Worm (Caenorhabditis elegans) whole organism, young adult: Measurements from ENCODE around the gene gab-1.

Experiments
- Y53G8AR.9 ChIP-seq: fragments of 200-800 bp; sonication (Bioruptor generic); conservative IDR thresholded peaks from 2 replicates; pipeline ENCODE4 v1.3.6; 2022; ENCODE audit warnings: missing genetic modification reagents, missing genetic modification characterization, missing compliant biosample characterization
- ama-1 ChIP-seq, 3 experiments: fragments of 150-350 bp in 1 of 3; sonication (generic microtip) in 2 of 3; optimal IDR thresholded peaks; 2 replicates each; lab custom pipeline; 2014 to 2018; ENCODE audit warnings: missing biosample characterization in 2 of 3, missing genetic modification characterization in 2 of 3, missing genetic modification reagents in 2 of 3
- athp-1 ChIP-seq: sonication (generic microtip); optimal IDR thresholded peaks from 2 replicates; lab custom pipeline; 2017; ENCODE audit warnings: mild to moderate bottlenecking, missing genetic modification characterization, missing compliant biosample characterization
- him-1 ChIP-seq: sonication (generic microtip); optimal IDR thresholded peaks from 2 replicates; lab custom pipeline; 2016; ENCODE audit warnings: missing genotype, missing genetic modification reagents, missing genetic modification characterization, missing compliant biosample characterization
- lin-35 ChIP-seq, 3 experiments: fragments of 150-350 bp in 2 of 3; sonication (generic microtip) in 1 of 3; optimal IDR thresholded peaks; 2 replicates each; lab custom pipeline; 2014 to 2018; ENCODE audit warnings: missing biosample characterization in 3 of 3, missing genetic modification characterization in 3 of 3, missing genetic modification reagents in 3 of 3
- lin-40 ChIP-seq: sonication (generic microtip); optimal IDR thresholded peaks from 2 replicates; lab custom pipeline; 2016; ENCODE audit warnings: missing genetic modification characterization, mild to moderate bottlenecking, missing compliant biosample characterization, missing genotype, missing genetic modification reagents
- mcd-1 ChIP-seq: fragments of 200-800 bp; sonication (Bioruptor generic); IDR thresholded peaks from 2 replicates; pipeline ENCODE4 v1.3.6; 2022; ENCODE audit warnings: missing genetic modification reagents, missing genetic modification characterization, missing compliant biosample characterization
- nfya-1 ChIP-seq: sonication (generic microtip); optimal IDR thresholded peaks from 2 replicates; lab custom pipeline; 2017; ENCODE audit warnings: antibody characterized with exemption, missing compliant biosample characterization, missing genetic modification characterization, borderline replicate concordance; ENCODE audit not compliant: insufficient read depth
- snpc-1.3 ChIP-seq: sonication (generic microtip); optimal IDR thresholded peaks from 2 replicates; lab custom pipeline; 2017; ENCODE audit warnings: missing genetic modification characterization, mild to moderate bottlenecking, missing compliant biosample characterization, antibody characterized with exemption, moderate library complexity, missing genotype, missing genetic modification reagents; ENCODE audit not compliant: insufficient read depth
- snpc-4 ChIP-seq, 5 experiments: fragments of 150-350 bp in 1 of 5; sonication (generic microtip) in 4 of 5; optimal IDR thresholded peaks; 2 replicates each; lab custom pipeline; 2014 to 2018; ENCODE audit warnings: missing genetic modification characterization in 5 of 5, missing biosample characterization in 3 of 5, antibody characterized with exemption in 2 of 5, mild to moderate bottlenecking in 2 of 5, missing compliant biosample characterization in 2 of 5, missing genotype in 2 of 5, moderate library complexity in 2 of 5, missing genetic modification reagents in 1 of 5
- ztf-26 ChIP-seq: sonication (generic microtip); optimal IDR thresholded peaks from 2 replicates; lab custom pipeline; 2017; ENCODE audit warnings: missing genetic modification characterization, missing compliant biosample characterization

- TF ChIP-seq ama-1 (optimal IDR thresholded peaks at IDR 0.05; lab: Kevin White, UChicago) (no peak), ama-1 (GFP tag; optimal IDR thresholded peaks at IDR 0.05; lab: Kevin White, UChicago) (no peak), Y53G8AR.9 (GFP tag; lab: Robert Waterston, UW) (no peak), mcd-1 (GFP tag; lab: Robert Waterston, UW) (0 out of 2 replicates have a peak, but pooled peaks have one; percentile 16), nfya-1 (tag; lab: Kevin White, UChicago) (no peak), lin-35 (GFP tag; optimal IDR thresholded peaks at IDR 0.05; lab: Kevin White, UChicago) (no peak), him-1 (tag; lab: Kevin White, UChicago) (no peak), snpc-1.3 (tag; lab: Kevin White, UChicago) (no peak), lin-40 (tag; lab: Kevin White, UChicago) (no peak), ztf-26 (tag; lab: Kevin White, UChicago) (no peak), athp-1 (tag; lab: Kevin White, UChicago) (no peak), snpc-4 (GFP tag; optimal IDR thresholded peaks at IDR 0.05; lab: Kevin White, UChicago) (no peak), snpc-4 (tag; optimal IDR thresholded peaks at IDR 0.05; lab: Kevin White, UChicago) (no peak)
Measured at ce11 chrIII:12819148-12819547, 39.6 kb upstream of the gab-1 start.
